Worm (Caenorhabditis elegans) whole organism, L1 larva: ENCODE results near the gene C06E4.8.

ENCODE experiments used
- C04F5.9 ChIP-seq: sonication (generic microtip); optimal IDR thresholded peaks from 2 replicates; lab custom pipeline; 2016; ENCODE audit warnings: missing genetic modification characterization, missing compliant biosample characterization
- C16A3.4 ChIP-seq: fragments of 150-350 bp; optimal IDR thresholded peaks from 2 replicates; lab custom pipeline; 2014; ENCODE audit warnings: missing biosample characterization, missing genetic modification characterization
- C34B4.2 ChIP-seq: sonication (generic microtip); optimal IDR thresholded peaks from 2 replicates; lab custom pipeline; 2017; ENCODE audit warnings: mild to moderate bottlenecking, missing genetic modification characterization, missing compliant biosample characterization
- F16B12.6 ChIP-seq: fragments of 150-350 bp; optimal IDR thresholded peaks from 2 replicates; lab custom pipeline; 2014; ENCODE audit warnings: missing biosample characterization, missing genetic modification characterization
- Y116A8C.19 ChIP-seq: sonication (generic microtip); optimal IDR thresholded peaks from 2 replicates; lab custom pipeline; 2016; ENCODE audit warnings: missing compliant biosample characterization, missing genetic modification characterization, borderline replicate concordance
- aha-1 ChIP-seq: fragments of 150-350 bp; optimal IDR thresholded peaks from 2 replicates; lab custom pipeline; 2014; ENCODE audit warnings: missing biosample characterization, missing genetic modification characterization
- alr-1 ChIP-seq: fragments of 200-800 bp; sonication (Bioruptor generic); optimal IDR thresholded peaks from 2 replicates; lab custom pipeline; 2018; ENCODE audit warnings: borderline replicate concordance, mild to moderate bottlenecking, missing genetic modification characterization, missing compliant biosample characterization
- aly-2 ChIP-seq: fragments of 150-350 bp; optimal IDR thresholded peaks from 2 replicates; lab custom pipeline; 2014; ENCODE audit warnings: missing biosample characterization, missing genetic modification characterization
- ama-1 ChIP-seq: fragments of 150-350 bp; optimal IDR thresholded peaks from 2 replicates; lab custom pipeline; 2014
- blmp-1 ChIP-seq: fragments of 150-350 bp; optimal IDR thresholded peaks from 2 replicates; lab custom pipeline; 2014; ENCODE audit warnings: missing biosample characterization, missing genetic modification characterization
- ceh-63 ChIP-seq: fragments of 200-800 bp; sonication (Bioruptor generic); optimal IDR thresholded peaks from 2 replicates; lab custom pipeline; 2018; ENCODE audit warnings: mild to moderate bottlenecking, missing genetic modification characterization, missing compliant biosample characterization
- ceh-8 ChIP-seq: fragments of 200-800 bp; sonication (Bioruptor generic); optimal IDR thresholded peaks from 2 replicates; lab custom pipeline; 2018; ENCODE audit warnings: mild to moderate bottlenecking, missing genetic modification characterization, moderate library complexity, missing compliant biosample characterization
- ceh-82 ChIP-seq, 3 experiments: fragments of 150-350 bp in 1 of 3; sonication (generic microtip) in 2 of 3; optimal IDR thresholded peaks; 2 replicates each; lab custom pipeline; 2014 to 2017; ENCODE audit warnings: missing biosample characterization in 3 of 3, missing genetic modification characterization in 3 of 3
- ceh-90 ChIP-seq: sonication (generic microtip); optimal IDR thresholded peaks from 2 replicates; lab custom pipeline; 2016; ENCODE audit warnings: missing genetic modification characterization, missing compliant biosample characterization
- ces-1 ChIP-seq: fragments of 150-350 bp; optimal IDR thresholded peaks from 2 replicates; lab custom pipeline; 2014; ENCODE audit warnings: missing biosample characterization, missing genetic modification reagents, missing genetic modification characterization
- dpl-1 ChIP-seq, 3 experiments: fragments of 150-350 bp in 2 of 3; sonication (generic microtip) in 1 of 3; optimal IDR thresholded peaks; 2 replicates each; lab custom pipeline; 2014 to 2017; ENCODE audit warnings: missing biosample characterization in 3 of 3, missing genetic modification characterization in 3 of 3, missing genetic modification reagents in 3 of 3
- dsc-1 ChIP-seq: sonication (generic microtip); optimal IDR thresholded peaks from 2 replicates; lab custom pipeline; 2016; ENCODE audit warnings: mild to moderate bottlenecking, missing genetic modification characterization, missing compliant biosample characterization
- efl-1 ChIP-seq, 4 experiments: fragments of 150-350 bp; optimal IDR thresholded peaks in 3 of 4; peaks in 1 of 4; 1 replicate in 1 of 4; 2 replicates in 3 of 4; lab custom pipeline; 2014; ENCODE audit warnings: missing biosample characterization in 2 of 4, missing genetic modification characterization in 2 of 4, missing genetic modification reagents in 2 of 4
- efl-3 ChIP-seq: fragments of 200-800 bp; sonication (Bioruptor generic); optimal IDR thresholded peaks from 2 replicates; lab custom pipeline; 2018; ENCODE audit warnings: mild to moderate bottlenecking, missing genetic modification characterization, missing compliant biosample characterization
- egl-13 ChIP-seq: sonication (generic microtip); optimal IDR thresholded peaks from 2 replicates; lab custom pipeline; 2016; ENCODE audit warnings: missing genotype, missing genetic modification reagents, missing genetic modification characterization, missing compliant biosample characterization
- elt-2 ChIP-seq: sonication (generic microtip); optimal IDR thresholded peaks from 2 replicates; lab custom pipeline; 2016; ENCODE audit warnings: missing genetic modification characterization, mild to moderate bottlenecking, inconsistent platforms, missing compliant biosample characterization, missing genetic modification reagents
- elt-3 ChIP-seq, 6 experiments: fragments of 150-350 bp in 1 of 6; sonication (generic microtip); optimal IDR thresholded peaks; 2 replicates each; lab custom pipeline; 2017 to 2018; ENCODE audit warnings: missing biosample characterization in 6 of 6, missing genetic modification characterization in 6 of 6, inconsistent platforms in 1 of 6
- ets-5 ChIP-seq: fragments of 200-800 bp; sonication (Bioruptor generic); IDR thresholded peaks from 2 replicates; pipeline ENCODE4 v1.3.6; 2022; ENCODE audit warnings: missing genetic modification characterization, missing compliant biosample characterization
- fkh-10 ChIP-seq: sonication (generic microtip); optimal IDR thresholded peaks from 2 replicates; lab custom pipeline; 2017; ENCODE audit warnings: missing biosample characterization, missing genetic modification reagents, missing genetic modification characterization
- fkh-4 ChIP-seq: sonication (generic microtip); optimal IDR thresholded peaks from 2 replicates; lab custom pipeline; 2016; ENCODE audit warnings: missing compliant biosample characterization, missing genetic modification characterization, borderline replicate concordance
- fos-1 ChIP-seq: fragments of 150-350 bp; optimal IDR thresholded peaks from 2 replicates; lab custom pipeline; 2014; ENCODE audit warnings: missing biosample characterization, missing genetic modification characterization
- hlh-4 ChIP-seq: sonication (generic microtip); optimal IDR thresholded peaks from 2 replicates; lab custom pipeline; 2016; ENCODE audit warnings: mild to moderate bottlenecking, missing genetic modification characterization, missing compliant biosample characterization
- irx-1 ChIP-seq: sonication (generic microtip); optimal IDR thresholded peaks from 2 replicates; lab custom pipeline; 2016; ENCODE audit warnings: missing genetic modification characterization, missing compliant biosample characterization
- isw-1 ChIP-seq: fragments of 200-800 bp; sonication (Bioruptor generic); IDR thresholded peaks from 2 replicates; pipeline ENCODE4 v1.3.6; 2022; ENCODE audit warnings: missing genetic modification characterization, missing compliant biosample characterization
- lin-13 ChIP-seq: fragments of 150-350 bp; optimal IDR thresholded peaks from 2 replicates; lab custom pipeline; 2014; ENCODE audit warnings: missing biosample characterization, missing genetic modification reagents, missing genetic modification characterization
- lin-35 ChIP-seq, 2 experiments: fragments of 150-350 bp; optimal IDR thresholded peaks; 2 replicates each; lab custom pipeline; 2014; ENCODE audit warnings: missing biosample characterization in 2 of 2, missing genetic modification characterization in 2 of 2, missing genetic modification reagents in 2 of 2
- mab-9 ChIP-seq: fragments of 200-800 bp; sonication (Bioruptor generic); IDR thresholded peaks from 2 replicates; pipeline ENCODE4 v1.3.6; 2022; ENCODE audit warnings: missing genetic modification reagents, missing genetic modification characterization, missing compliant biosample characterization
- mdl-1 ChIP-seq, 2 experiments: fragments of 150-350 bp; optimal IDR thresholded peaks; 2 replicates each; lab custom pipeline; 2014 to 2017; ENCODE audit warnings: missing biosample characterization in 2 of 2, missing genetic modification characterization in 2 of 2, inconsistent platforms in 1 of 2
- mef-2 ChIP-seq: fragments of 150-350 bp; optimal IDR thresholded peaks from 2 replicates; lab custom pipeline; 2014; ENCODE audit warnings: missing biosample characterization, missing genetic modification characterization
- mep-1 ChIP-seq: fragments of 150-350 bp; optimal IDR thresholded peaks from 2 replicates; lab custom pipeline; 2014; ENCODE audit warnings: missing biosample characterization, missing genetic modification characterization
- nhr-11 ChIP-seq: fragments of 150-350 bp; optimal IDR thresholded peaks from 2 replicates; lab custom pipeline; 2014; ENCODE audit warnings: missing biosample characterization, missing genetic modification characterization
- nhr-19 ChIP-seq: fragments of 200-800 bp; sonication (Bioruptor generic); conservative IDR thresholded peaks from 2 replicates; pipeline ENCODE4 v1.3.6; 2022; ENCODE audit warnings: missing genetic modification characterization, missing compliant biosample characterization
- nhr-71 ChIP-seq: sonication (generic microtip); optimal IDR thresholded peaks from 2 replicates; lab custom pipeline; 2016; ENCODE audit warnings: mild to moderate bottlenecking, missing genetic modification characterization, moderate library complexity, missing compliant biosample characterization
- nhr-85 ChIP-seq: sonication (generic microtip); peaks from one replicate; lab custom pipeline; 2016; ENCODE audit warnings: missing genetic modification characterization, inconsistent platforms, missing compliant biosample characterization
- nhr-90 ChIP-seq: sonication (generic microtip); optimal IDR thresholded peaks from 2 replicates; lab custom pipeline; 2016; ENCODE audit warnings: mild to moderate bottlenecking, missing genetic modification characterization, missing compliant biosample characterization; ENCODE audit not compliant: poor library complexity
- pax-3 ChIP-seq: fragments of 200-800 bp; sonication (Bioruptor generic); optimal IDR thresholded peaks from 2 replicates; lab custom pipeline; 2018; ENCODE audit warnings: mild to moderate bottlenecking, missing genetic modification characterization, moderate library complexity, missing compliant biosample characterization
- pqm-1 ChIP-seq: sonication (generic microtip); optimal IDR thresholded peaks from 3 replicates; lab custom pipeline; 2017; ENCODE audit warnings: missing biosample characterization, missing genetic modification characterization
- rnt-1 ChIP-seq: sonication (generic microtip); optimal IDR thresholded peaks from 2 replicates; lab custom pipeline; 2016; ENCODE audit warnings: mild to moderate bottlenecking, missing genetic modification characterization, moderate library complexity, missing compliant biosample characterization
- skn-1 ChIP-seq: fragments of 150-350 bp; optimal IDR thresholded peaks from 2 replicates; lab custom pipeline; 2014; ENCODE audit warnings: missing biosample characterization, missing genetic modification characterization
- snpc-4 ChIP-seq: fragments of 150-350 bp; optimal IDR thresholded peaks from 2 replicates; lab custom pipeline; 2014; ENCODE audit warnings: missing biosample characterization, missing genetic modification characterization
- snu-23 ChIP-seq: sonication (generic microtip); optimal IDR thresholded peaks from 2 replicates; lab custom pipeline; 2016; ENCODE audit warnings: missing genetic modification characterization, missing compliant biosample characterization
- swsn-7 ChIP-seq: sonication (generic microtip); optimal IDR thresholded peaks from 2 replicates; lab custom pipeline; 2016; ENCODE audit warnings: missing genetic modification characterization, missing compliant biosample characterization
- unc-130 ChIP-seq: fragments of 150-350 bp; optimal IDR thresholded peaks from 2 replicates; lab custom pipeline; 2017; ENCODE audit warnings: missing biosample characterization, missing genetic modification characterization, inconsistent platforms
- unc-62 ChIP-seq: fragments of 150-350 bp; optimal IDR thresholded peaks from 2 replicates; lab custom pipeline; 2014; ENCODE audit warnings: missing biosample characterization, missing genetic modification reagents, missing genetic modification characterization
- unc-98 ChIP-seq: fragments of 200-800 bp; sonication (Bioruptor generic); IDR thresholded peaks from 2 replicates; pipeline ENCODE4 v1.3.6; 2022; ENCODE audit warnings: missing genetic modification characterization, missing compliant biosample characterization
- vab-15 ChIP-seq: sonication (generic microtip); optimal IDR thresholded peaks from 2 replicates; lab custom pipeline; 2017; ENCODE audit warnings: missing genotype, mild to moderate bottlenecking, missing genetic modification characterization, missing compliant biosample characterization
- zag-1 ChIP-seq: fragments of 150-350 bp; optimal IDR thresholded peaks from 2 replicates; lab custom pipeline; 2014; ENCODE audit warnings: missing biosample characterization, missing genetic modification characterization
- ztf-4 ChIP-seq: fragments of 150-350 bp; optimal IDR thresholded peaks from 2 replicates; lab custom pipeline; 2014; ENCODE audit warnings: missing biosample characterization, missing genetic modification characterization

Gene C06E4.8

ce11 chrIV:7235382-7235917, 50.2 kb downstream of the C06E4.8 start (continued):
- TF ChIP-seq alr-1 (tag; lab: Kevin White, UChicago) (no peak), efl-3 (GFP tag; lab: Kevin White, UChicago) (no peak), fkh-4 (no peak), lin-13 (GFP tag; lab: Kevin White, UChicago) (no peak), dsc-1 (tag; lab: Kevin White, UChicago) (peak; percentile 53), zag-1 (no peak), unc-62 (GFP tag; lab: Kevin White, UChicago) (no peak), unc-130 (peak; percentile 0), hlh-4 (tag; lab: Kevin White, UChicago) (no peak), mdl-1 (tag; optimal IDR thresholded peaks at IDR 0.05; lab: Kevin White, UChicago) (peak in 1 of 2 experiments; percentile 47), blmp-1 (tag; lab: Kevin White, UChicago) (peak; percentile 56), efl-1 (optimal IDR thresholded peaks at IDR 0.05; lab: Kevin White, UChicago) (peak; percentile 39 to 53), efl-1 (GFP tag; optimal IDR thresholded peaks at IDR 0.05 in 1 of 2; lab: Kevin White, UChicago) (peak; percentile 2 to 83), C34B4.2 (tag; lab: Kevin White, UChicago) (no peak), elt-3 (tag; optimal IDR thresholded peaks at IDR 0.05; lab: Kevin White, UChicago) (peak in 2 of 6 experiments; percentile 67 to 79), rnt-1 (peak; percentile 76), ztf-4 (tag; lab: Kevin White, UChicago) (no peak), nhr-71 (peak; percentile 81), nhr-19 (GFP tag; lab: Robert Waterston, UW) (peak; percentile 51), ceh-82 (tag; optimal IDR thresholded peaks at IDR 0.05; lab: Kevin White, UChicago) (peak in 2 of 3 experiments; percentile 35 to 68), fos-1 (tag; lab: Kevin White, UChicago) (no peak), ama-1 (lab: Kevin White, UChicago) (no peak), nhr-11 (tag; lab: Kevin White, UChicago) (no peak), ces-1 (GFP tag; lab: Kevin White, UChicago) (no peak), pqm-1 (tag; lab: Kevin White, UChicago) (no peak), mef-2 (no peak), snu-23 (GFP tag; lab: Kevin White, UChicago) (peak; percentile 70), aly-2 (peak; percentile 0), elt-2 (tag; lab: Kevin White, UChicago) (peak; percentile 85), C04F5.9 (no peak), Y116A8C.19 (no peak), vab-15 (tag; lab: Kevin White, UChicago) (no peak), dpl-1 (GFP tag; optimal IDR thresholded peaks at IDR 0.05; lab: Kevin White, UChicago) (peak; percentile 15 to 37 (median 18)), mep-1 (tag; lab: Kevin White, UChicago) (peak; percentile 55), F16B12.6 (tag; lab: Kevin White, UChicago) (no peak), nhr-90 (tag; lab: Kevin White, UChicago) (no peak), C16A3.4 (tag; lab: Kevin White, UChicago) (no peak), snpc-4 (tag; lab: Kevin White, UChicago) (no peak), fkh-10 (GFP tag; lab: Kevin White, UChicago) (no peak), ceh-8 (GFP tag; lab: Kevin White, UChicago) (no peak), isw-1 (GFP tag; lab: Robert Waterston, UW) (no peak), lin-35 (GFP tag; optimal IDR thresholded peaks at IDR 0.05; lab: Kevin White, UChicago) (peak; percentile 35 to 36), nhr-85 (tag; lab: Kevin White, UChicago) (peak; percentile 73), pax-3 (tag; lab: Kevin White, UChicago) (no peak), egl-13 (peak; percentile 48), aha-1 (tag; lab: Kevin White, UChicago) (no peak), ceh-90 (no peak), ceh-63 (no peak), swsn-7 (tag; lab: Kevin White, UChicago) (peak; percentile 46), unc-98 (GFP tag; lab: Robert Waterston, UW) (no peak; the same call in 1 of the 2 replicates), mab-9 (GFP tag; lab: Robert Waterston, UW) (0 out of 2 replicates have a peak, but pooled peaks have one; percentile 50), skn-1 (tag; lab: Kevin White, UChicago) (no peak), ets-5 (GFP tag; lab: Robert Waterston, UW) (no peak), irx-1 (tag; lab: Kevin White, UChicago) (peak; percentile 49)
